Worm (Caenorhabditis elegans): ENCODE results near the gene C34D4.2.

ce11 chrIV:7121313-7122055 is 33.0 kb upstream of the C34D4.2 start, which contains the start of the genes C34D4.10 and str-48:
- TF ChIP-seq W03F9.2 (tag; optimal IDR thresholded peaks at IDR 0.05) (no peak), him-1 (tag; optimal IDR thresholded peaks at IDR 0.05) (no peak)

Data from whole organism, L4/young adult.